Worm (Caenorhabditis elegans) whole organism, L4/young adult: ENCODE results near the gene ccdc-47.

Source experiments
- W03F9.2 ChIP-seq: fragments of 150-350 bp; optimal IDR thresholded peaks from 2 replicates; lab custom pipeline; 2014; ENCODE audit warnings: missing biosample characterization, missing genetic modification characterization
- dao-5 ChIP-seq: sonication (generic microtip); optimal IDR thresholded peaks from 2 replicates; lab custom pipeline; 2016; ENCODE audit warnings: missing genotype, missing genetic modification characterization, moderate library complexity, missing compliant biosample characterization
- him-1 ChIP-seq: sonication (generic microtip); optimal IDR thresholded peaks from 2 replicates; lab custom pipeline; 2016; ENCODE audit warnings: missing genotype, missing genetic modification reagents, missing genetic modification characterization, missing compliant biosample characterization

DNA sequence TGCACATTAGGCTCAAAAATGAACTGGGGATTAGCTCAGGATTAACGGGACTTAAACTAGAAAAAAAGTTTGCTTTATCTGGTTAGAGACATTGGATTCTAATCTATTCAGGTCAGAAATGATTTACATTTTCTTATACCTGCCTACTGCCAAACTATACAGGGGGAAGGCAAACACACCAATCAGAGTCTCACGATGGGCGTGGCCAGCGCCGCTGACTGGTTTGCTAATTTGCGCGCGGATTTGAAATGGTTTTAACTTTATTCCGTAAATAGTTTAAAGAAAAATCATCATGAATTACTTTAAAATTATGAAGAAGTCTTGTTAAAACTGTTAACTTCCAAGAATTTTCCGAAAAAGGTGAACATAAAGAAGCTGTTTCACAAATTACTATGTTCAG, 18.4 kb upstream of the ccdc-47 start:
- no peak for TF ChIP-seq him-1
- TF ChIP-seq W03F9.2 (tag; lab: Kevin White, UChicago), result no peak
- TF ChIP-seq dao-5 (tag; lab: Kevin White, UChicago), result no peak
